Worm (Caenorhabditis elegans) whole organism, late embryonic: ENCODE data around the gene ZK1290.11.

ENCODE experiments used
- fax-1 ChIP-seq: sonication (generic microtip); optimal IDR thresholded peaks from 2 replicates; lab custom pipeline; 2016; ENCODE audit warnings: missing genotype, missing genetic modification characterization, missing compliant biosample characterization
- pha-4 ChIP-seq: fragments of 150-350 bp; optimal IDR thresholded peaks from 2 replicates; lab custom pipeline; 2018; ENCODE audit warnings: missing biosample characterization, missing genetic modification reagents, missing genetic modification characterization

ce11 chrII:7542952-7543351 lies 18.4 kb downstream of the ZK1290.11 start:
- TF ChIP-seq fax-1: no peak
- no peak for TF ChIP-seq pha-4 (tag; lab: Kevin White, UChicago)
